Worm (Caenorhabditis elegans) whole organism, young adult: ENCODE measurements around the gene unc-43.

Source experiments
- ama-1 ChIP-seq, 3 experiments: fragments of 150-350 bp in 1 of 3; sonication (generic microtip) in 2 of 3; optimal IDR thresholded peaks; 2 replicates each; lab custom pipeline; 2014 to 2018; ENCODE audit warnings: missing biosample characterization in 2 of 3, missing genetic modification characterization in 2 of 3, missing genetic modification reagents in 2 of 3
- athp-1 ChIP-seq: sonication (generic microtip); optimal IDR thresholded peaks from 2 replicates; lab custom pipeline; 2017; ENCODE audit warnings: mild to moderate bottlenecking, missing genetic modification characterization, missing compliant biosample characterization
- lin-40 ChIP-seq: sonication (generic microtip); optimal IDR thresholded peaks from 2 replicates; lab custom pipeline; 2016; ENCODE audit warnings: missing genetic modification characterization, mild to moderate bottlenecking, missing compliant biosample characterization, missing genotype, missing genetic modification reagents
- lsl-1 ChIP-seq: fragments of 200-800 bp; sonication (Bioruptor generic); optimal IDR thresholded peaks from 2 replicates; lab custom pipeline; 2018; ENCODE audit warnings: mild to moderate bottlenecking, missing genetic modification characterization, moderate library complexity, missing compliant biosample characterization

ce11 chrIV:10387113-10387512 lies 37.1 kb upstream of the unc-43 start, which contains the start of gene nfu-1:
- TF ChIP-seq athp-1 (tag; lab: Kevin White, UChicago) (no peak), lsl-1 (GFP tag; lab: Kevin White, UChicago) (no peak), ama-1 (optimal IDR thresholded peaks at IDR 0.05; lab: Kevin White, UChicago) (no peak), ama-1 (GFP tag; optimal IDR thresholded peaks at IDR 0.05; lab: Kevin White, UChicago) (peak in 1 of 2 experiments; percentile 41), lin-40 (tag; lab: Kevin White, UChicago) (no peak)
